Worm (Caenorhabditis elegans): ENCODE data around the gene sym-2.

DNA sequence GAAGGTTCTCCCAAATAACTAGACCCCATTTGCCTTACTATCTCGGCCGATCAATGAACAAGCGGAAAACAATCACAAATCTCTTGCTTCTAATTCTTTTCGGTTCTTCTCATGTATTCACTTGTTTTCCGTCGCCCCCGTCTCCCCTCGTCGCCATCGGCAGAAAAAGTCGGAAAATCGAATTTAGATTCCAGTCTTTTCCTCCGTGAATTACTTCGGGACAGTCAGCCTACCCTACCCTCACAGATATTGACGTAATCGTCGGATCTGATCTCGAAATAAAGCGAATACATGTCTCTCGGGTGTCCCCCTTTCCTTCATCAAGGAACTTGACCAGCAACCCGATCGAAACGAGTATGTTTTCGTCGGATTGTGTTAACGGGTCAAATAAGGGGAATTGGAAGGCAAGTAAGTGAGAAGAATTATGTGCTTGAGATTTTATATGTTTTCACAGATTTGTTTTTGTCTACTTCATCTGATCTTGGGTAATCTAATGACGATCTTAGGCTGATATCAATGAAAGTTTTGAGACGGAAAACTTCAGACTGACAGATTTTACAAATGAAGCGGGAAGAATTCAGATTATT is 2.3 kb upstream of the sym-2 start:
- TF ChIP-seq nhr-28 (tag; optimal IDR thresholded peaks at IDR 0.05) (no peak), lin-13 (tag; optimal IDR thresholded peaks at IDR 0.05) (no peak), mab-5 (tag; optimal IDR thresholded peaks at IDR 0.05) (no peak), sem-2 (GFP tag; optimal IDR thresholded peaks at IDR 0.05) (no peak), elt-1 (tag; optimal IDR thresholded peaks at IDR 0.05; ENCODE audit: borderline replicate concordance, insufficient read depth) (peak; percentile 71), pha-4 (tag; optimal IDR thresholded peaks at IDR 0.05) (no peak), unc-62 (GFP tag; optimal IDR thresholded peaks at IDR 0.05) (no peak), mls-2 (tag; optimal IDR thresholded peaks at IDR 0.05) (no peak), mep-1 (tag; optimal IDR thresholded peaks at IDR 0.05) (no peak), blmp-1 (tag; optimal IDR thresholded peaks at IDR 0.05) (no peak), nhr-12 (tag; optimal IDR thresholded peaks at IDR 0.05) (no peak)

Measured in whole organism, mixed stage, embryonic.